Worm (Caenorhabditis elegans): ENCODE data around the gene clec-257.

clec-257 gene

DNA sequence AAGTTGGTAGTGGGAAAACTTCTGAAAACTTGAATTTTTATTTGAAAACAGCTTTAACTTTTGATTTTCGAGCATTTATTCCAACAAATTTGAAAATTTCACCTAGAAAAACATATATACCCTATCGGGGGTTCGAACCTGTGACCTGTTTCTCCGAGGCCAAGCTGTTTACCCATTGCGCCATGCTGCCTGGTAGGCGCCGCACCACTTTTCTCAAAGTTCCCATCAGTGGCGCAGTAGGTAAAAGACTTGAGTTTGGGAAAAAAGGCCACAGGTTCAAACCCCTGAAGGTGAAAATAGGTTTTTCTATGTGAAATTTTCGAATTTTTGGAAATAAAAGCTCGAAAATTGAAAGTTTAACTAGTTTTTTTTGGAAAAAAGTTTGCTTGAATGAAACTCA is 7.7 kb downstream of the clec-257 start:
- TF ChIP-seq zip-8 (tag; optimal IDR thresholded peaks at IDR 0.05) (no peak), nhr-12 (tag; optimal IDR thresholded peaks at IDR 0.05) (no peak), unc-120 (tag; optimal IDR thresholded peaks at IDR 0.05; ENCODE audit: poor library complexity, severe bottlenecking) (no peak), flh-1 (GFP tag; optimal IDR thresholded peaks at IDR 0.05) (no peak), ces-1 (GFP tag; optimal IDR thresholded peaks at IDR 0.05) (no peak), hlh-1 (tag; optimal IDR thresholded peaks at IDR 0.05) (no peak), elt-1 (tag; optimal IDR thresholded peaks at IDR 0.05; ENCODE audit: borderline replicate concordance, insufficient read depth) (no peak), ham-2 (GFP tag; optimal IDR thresholded peaks at IDR 0.05) (no peak), nhr-76 (tag; optimal IDR thresholded peaks at IDR 0.05) (no peak), lin-32 (GFP tag; optimal IDR thresholded peaks at IDR 0.05) (no peak), nhr-2 (tag; optimal IDR thresholded peaks at IDR 0.05) (no peak), sptf-1 (tag; optimal IDR thresholded peaks at IDR 0.05) (no peak), elt-3 (tag; optimal IDR thresholded peaks at IDR 0.05) (no peak), cnd-1 (tag; optimal IDR thresholded peaks at IDR 0.05) (no peak), blmp-1 (tag; optimal IDR thresholded peaks at IDR 0.05) (no peak), bed-3 (GFP tag; optimal IDR thresholded peaks at IDR 0.05) (no peak), nhr-28 (tag; optimal IDR thresholded peaks at IDR 0.05) (no peak), ceh-43 (GFP tag; optimal IDR thresholded peaks at IDR 0.05) (no peak)

DNA sequence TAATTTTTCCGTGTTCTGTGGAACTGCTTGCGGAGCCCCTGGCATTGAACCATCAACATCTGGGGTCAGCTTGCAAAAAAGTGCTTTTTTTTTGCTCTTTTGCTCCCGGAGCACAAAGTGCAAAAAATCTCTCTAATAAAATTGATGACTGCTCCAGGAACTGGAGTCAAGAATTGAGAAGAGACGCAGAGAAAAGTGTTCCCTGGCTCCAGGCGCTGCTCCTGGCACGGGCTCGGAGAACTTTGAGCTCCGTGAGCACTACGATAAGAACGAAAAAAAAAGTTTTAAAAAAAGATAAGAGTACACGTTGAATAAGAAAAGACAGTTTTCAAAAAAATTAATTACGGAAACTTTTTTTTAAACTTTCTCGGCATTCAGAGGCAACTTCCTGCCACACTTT is 9.9 kb downstream of the clec-257 start:
- TF ChIP-seq ceh-43 (GFP tag; optimal IDR thresholded peaks at IDR 0.05) (no peak), zip-8 (tag; optimal IDR thresholded peaks at IDR 0.05) (no peak), sem-2 (GFP tag; optimal IDR thresholded peaks at IDR 0.05) (no peak), nhr-76 (tag; optimal IDR thresholded peaks at IDR 0.05) (no peak), flh-1 (GFP tag; optimal IDR thresholded peaks at IDR 0.05) (no peak), bed-3 (GFP tag; optimal IDR thresholded peaks at IDR 0.05) (no peak), ztf-11 (tag; optimal IDR thresholded peaks at IDR 0.05) (no peak), M03D4.4 (tag; optimal IDR thresholded peaks at IDR 0.05) (no peak), hlh-1 (tag; optimal IDR thresholded peaks at IDR 0.05) (no peak), cnd-1 (tag; optimal IDR thresholded peaks at IDR 0.05) (no peak), ceh-39 (tag; optimal IDR thresholded peaks at IDR 0.05) (no peak), nhr-2 (tag; optimal IDR thresholded peaks at IDR 0.05) (no peak), tbx-8 (GFP tag; optimal IDR thresholded peaks at IDR 0.05) (no peak), nhr-237 (tag; optimal IDR thresholded peaks at IDR 0.05) (no peak)

DNA sequence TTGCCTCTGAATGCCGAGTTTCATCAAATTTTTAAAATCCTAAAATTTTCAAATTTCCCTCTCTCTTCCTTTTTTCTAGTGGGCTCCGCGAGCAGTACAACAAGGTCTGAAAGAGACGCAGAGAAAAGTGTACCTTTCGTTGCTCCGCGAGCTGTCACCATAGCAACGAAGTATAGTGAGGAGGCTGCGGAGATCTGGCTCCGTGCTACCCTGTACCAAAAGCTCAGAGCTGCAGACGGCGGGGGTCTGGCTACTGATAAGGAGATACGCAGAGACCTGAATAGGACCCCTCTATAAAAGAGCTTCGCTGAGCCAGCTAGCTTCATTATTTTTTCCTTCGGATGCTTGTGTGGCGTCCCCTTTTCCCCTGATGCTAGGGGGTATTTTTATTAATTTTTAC is 10.6 kb downstream of the clec-257 start, which contains the start of gene Y17D7B.10:
Y17D7B.10 (plus strand) TSS at position 243 of the 400 bp plus-strand sequence.
- TF ChIP-seq unc-62 (GFP tag; optimal IDR thresholded peaks at IDR 0.05) (no peak), mep-1 (tag; optimal IDR thresholded peaks at IDR 0.05) (no peak), mls-2 (tag; optimal IDR thresholded peaks at IDR 0.05) (no peak), flh-1 (GFP tag; optimal IDR thresholded peaks at IDR 0.05) (no peak), unc-120 (tag; optimal IDR thresholded peaks at IDR 0.05; ENCODE audit: poor library complexity, severe bottlenecking) (no peak), lsy-2 (tag; optimal IDR thresholded peaks at IDR 0.05) (no peak)

DNA sequence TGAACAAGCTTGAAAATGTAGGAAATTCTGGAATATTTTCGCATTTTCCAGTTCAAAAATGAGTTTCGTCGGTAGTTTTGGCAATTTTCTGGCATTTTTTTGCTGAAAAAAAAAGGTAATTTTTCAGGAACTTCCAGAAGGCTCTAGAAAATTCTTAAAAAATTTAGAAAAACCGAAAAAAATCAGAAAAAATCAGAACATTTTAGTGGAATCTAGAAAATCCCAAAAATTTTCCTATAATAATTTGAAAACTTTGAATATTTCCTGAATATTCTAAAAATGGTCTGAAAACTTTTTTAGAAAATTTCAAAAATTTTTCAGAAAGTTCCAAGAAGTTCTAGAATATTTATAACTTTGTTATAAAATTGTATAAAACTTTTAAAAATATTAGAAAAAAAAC is 13.8 kb downstream of the clec-257 start, which contains the start of gene Y17D7B.3:
Y17D7B.3 (minus strand) TSS at position 101 of the 400 bp plus-strand sequence.
- no peak for TF ChIP-seq ztf-11 (tag; optimal IDR thresholded peaks at IDR 0.05)

DNA sequence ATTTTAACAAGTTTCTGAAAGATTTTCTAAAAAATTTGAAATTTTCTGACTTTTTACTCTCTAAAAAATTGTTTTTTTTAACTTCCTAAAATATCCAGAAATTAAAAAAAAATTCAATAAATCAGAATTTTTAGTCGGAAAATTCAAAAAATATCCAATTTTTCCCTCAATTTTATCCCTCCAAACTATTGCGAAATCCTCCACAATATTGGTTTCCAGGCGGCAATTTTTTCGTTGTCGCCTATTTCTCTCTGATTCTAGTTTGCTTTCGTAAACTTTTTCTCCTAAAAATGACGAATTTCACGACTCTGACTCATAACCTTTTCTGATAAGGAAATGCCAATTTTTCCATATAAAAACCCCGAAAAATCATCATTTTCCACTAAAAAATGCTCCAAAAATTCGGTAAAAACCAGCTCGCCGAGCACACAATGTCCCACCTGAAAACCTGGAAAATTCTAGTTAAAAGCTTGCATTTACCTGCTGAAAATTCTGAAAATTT is 14.6 kb downstream of the clec-257 start, which contains the start of gene Y17D7B.2:
Y17D7B.2 (plus strand) TSS at position 323 of the 502 bp plus-strand sequence.
- TF ChIP-seq nhr-2 (tag; optimal IDR thresholded peaks at IDR 0.05) = no peak

DNA sequence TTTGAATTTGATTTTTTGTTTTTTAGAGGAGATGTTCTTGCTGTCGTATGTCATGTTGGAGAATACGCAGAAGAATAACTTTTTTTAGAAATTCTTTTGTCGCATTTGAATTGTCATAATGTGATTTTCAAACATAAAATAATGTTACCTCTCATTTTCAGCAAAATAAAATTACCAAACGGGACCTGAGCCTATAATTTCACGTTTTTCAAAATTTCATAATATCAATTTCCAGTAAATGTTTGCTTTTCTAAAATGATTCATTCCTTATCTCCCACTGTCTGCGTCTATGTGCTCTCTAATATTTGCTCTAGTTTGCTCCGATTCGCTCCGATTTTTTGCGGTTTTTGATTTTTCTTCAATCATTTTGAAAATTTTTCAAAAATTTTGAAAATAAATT is 17.8 kb downstream of the clec-257 start, which contains the start of gene nhr-231:
nhr-231 (plus strand) TSS at position 301 of the 400 bp plus-strand sequence.
- TF ChIP-seq mep-1 (tag; optimal IDR thresholded peaks at IDR 0.05) (no peak), snpc-4 (tag; optimal IDR thresholded peaks at IDR 0.05) (no peak), pha-4 (tag; optimal IDR thresholded peaks at IDR 0.05) (no peak), M03D4.4 (tag; optimal IDR thresholded peaks at IDR 0.05) (no peak), mab-5 (tag; optimal IDR thresholded peaks at IDR 0.05) (no peak), ham-2 (GFP tag; optimal IDR thresholded peaks at IDR 0.05) (no peak), unc-120 (tag; optimal IDR thresholded peaks at IDR 0.05; ENCODE audit: poor library complexity, severe bottlenecking) (no peak), bed-3 (GFP tag; optimal IDR thresholded peaks at IDR 0.05) (no peak), cnd-1 (tag; optimal IDR thresholded peaks at IDR 0.05) (no peak), flh-1 (GFP tag; optimal IDR thresholded peaks at IDR 0.05) (no peak), hlh-1 (tag; optimal IDR thresholded peaks at IDR 0.05) (no peak), lin-13 (tag; optimal IDR thresholded peaks at IDR 0.05) (no peak)

Measured in whole organism, mixed stage, embryonic.